Worm (Caenorhabditis elegans): Measurements from ENCODE around the gene xrn-1.

- TF ChIP-seq hmg-4 (GFP tag; optimal IDR thresholded peaks at IDR 0.05) (no peak), aly-1 (tag; optimal IDR thresholded peaks at IDR 0.05) (no peak), tbx-37 (GFP tag; conservative IDR thresholded peaks at IDR 0.05) (no peak), hmbx-1 (tag; optimal IDR thresholded peaks at IDR 0.05) (no peak), F13C5.2 (tag; optimal IDR thresholded peaks at IDR 0.05) (no peak), ets-7 (tag; optimal IDR thresholded peaks at IDR 0.05) (no peak), ama-1 (optimal IDR thresholded peaks at IDR 0.05) (no peak), scrt-1 (GFP tag; IDR thresholded peaks at IDR 0.05) (no peak), ceh-36 (tag; optimal IDR thresholded peaks at IDR 0.05) (no peak), B0310.2 (tag; optimal IDR thresholded peaks at IDR 0.05) (no peak), flt-1 (GFP tag; IDR thresholded peaks at IDR 0.05) (no peak), ceh-13 (GFP tag; optimal IDR thresholded peaks at IDR 0.05) (no peak)
Observed at ce11 chrII:14042836-14043604, 25.7 kb upstream of the xrn-1 start.
